Fruit fly (Drosophila melanogaster): Measurements from ENCODE around the gene Clic.

DNA sequence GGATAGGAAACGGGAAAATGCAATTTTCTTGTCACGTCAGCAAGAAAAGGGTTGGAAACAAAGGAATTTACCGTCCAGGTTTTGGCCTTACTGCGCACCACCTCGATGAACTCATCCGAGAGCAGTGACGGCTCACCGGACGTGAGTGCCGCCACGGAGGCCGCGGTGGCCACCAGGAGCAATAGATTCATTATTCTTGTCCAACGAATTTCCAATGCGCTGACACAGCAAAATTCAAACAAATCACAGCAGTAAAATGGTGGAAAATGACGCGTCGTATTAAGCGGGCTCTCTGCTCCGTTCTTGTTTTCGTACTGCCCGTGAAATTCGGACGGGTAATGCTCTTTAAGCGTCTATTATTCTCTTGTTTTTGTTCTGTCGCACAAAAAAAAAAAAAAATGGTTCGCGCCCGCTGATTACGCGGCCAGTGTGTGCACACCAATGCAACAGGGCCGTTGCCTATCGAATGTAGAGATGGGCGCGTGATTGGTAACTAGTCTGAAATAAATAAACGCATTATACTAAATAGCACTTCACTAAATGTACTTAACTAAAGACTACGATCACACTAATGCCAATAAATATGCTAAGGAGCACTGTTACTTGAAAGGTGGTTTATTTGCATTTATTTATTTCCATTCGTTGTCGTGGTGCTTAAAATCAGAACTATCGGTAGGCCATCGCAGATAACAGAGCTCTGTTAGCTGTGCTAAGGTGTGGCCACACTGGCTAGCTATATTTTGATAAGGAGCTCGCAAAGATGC, 40.2 kb downstream of the Clic start, which contains the start of the genes CtsB and amrt:
- TF ChIP-seq CTCF (optimal IDR thresholded peaks at IDR 0.05): no peak
- TF ChIP-seq CG8478 (optimal IDR thresholded peaks at IDR 0.05): no peak
